Worm (Caenorhabditis elegans): ENCODE measurements around the gene lec-3.

- TF ChIP-seq nhr-25 (tag; optimal IDR thresholded peaks at IDR 0.05) (no peak), zag-1 (tag; optimal IDR thresholded peaks at IDR 0.05) (no peak), lin-39 (tag; optimal IDR thresholded peaks at IDR 0.05) (no peak), aly-2 (tag; optimal IDR thresholded peaks at IDR 0.05) (no peak), crh-2 (tag; optimal IDR thresholded peaks at IDR 0.05) (no peak), nhr-11 (tag; optimal IDR thresholded peaks at IDR 0.05) (no peak), unc-62 (GFP tag; optimal IDR thresholded peaks at IDR 0.05) (no peak)
Observed at ce11 chrII:10025059-10025458, 34.1 kb downstream of the lec-3 start.
